Fruit fly (Drosophila melanogaster): ENCODE data around the gene Itpr.

Gene Itpr

dm6 chr3R:5470586-5471283 lies 46.2 kb upstream of the Itpr start, which contains the start of the genes mRpL44 and Snr1 (continued):
- TF ChIP-seq Ssrp (tag; optimal IDR thresholded peaks at IDR 0.05), result peak; percentile 14
- TF ChIP-seq ci (GFP tag; IDR thresholded peaks at IDR 0.05), result no peak
- no peak for TF ChIP-seq kah (GFP tag; optimal IDR thresholded peaks at IDR 0.05)
- no peak for TF ChIP-seq pnt (GFP tag; optimal IDR thresholded peaks at IDR 0.05)
- no peak for TF ChIP-seq Bdp1 (GFP tag; optimal IDR thresholded peaks at IDR 0.05)
- TF ChIP-seq Antp (GFP tag; optimal IDR thresholded peaks at IDR 0.05), result no peak
- no peak for TF ChIP-seq emc (GFP tag; optimal IDR thresholded peaks at IDR 0.05)
- TF ChIP-seq Oli (tag; optimal IDR thresholded peaks at IDR 0.05), result peak; percentile 28
- peak; percentile 24 for TF ChIP-seq lilli (GFP tag; optimal IDR thresholded peaks at IDR 0.05)
- TF ChIP-seq CG17829 (tag; optimal IDR thresholded peaks at IDR 0.05), result peak; percentile 54
- TF ChIP-seq CG33213 (GFP tag; optimal IDR thresholded peaks at IDR 0.05), result no peak
- TF ChIP-seq ac (GFP tag; optimal IDR thresholded peaks at IDR 0.05), result no peak
- TF ChIP-seq Tbp (GFP tag; optimal IDR thresholded peaks at IDR 0.05), result no peak
- TF ChIP-seq vnd (GFP tag; IDR thresholded peaks at IDR 0.05; ENCODE audit: partially characterized antibody), result no peak
- peak; percentile 73 for TF ChIP-seq Fer1 (GFP tag; optimal IDR thresholded peaks at IDR 0.05)
- TF ChIP-seq Sry-β (GFP tag; optimal IDR thresholded peaks at IDR 0.05), result peak; percentile 100
- peak; percentile 46; the same call in 1 of the 4 replicates for TF ChIP-seq Dll (GFP tag; IDR thresholded peaks at IDR 0.05; ENCODE audit: partially characterized antibody)
- TF ChIP-seq ap (GFP tag; IDR thresholded peaks at IDR 0.05), result no peak
- peak; percentile 50; the same call in 1 of the 3 replicates for TF ChIP-seq Dbx (GFP tag; IDR thresholded peaks at IDR 0.05)
- no peak for TF ChIP-seq wor (GFP tag; IDR thresholded peaks at IDR 0.05)
- TF ChIP-seq CG6272 (GFP tag; IDR thresholded peaks at IDR 0.05), result no peak
- TF ChIP-seq lov (optimal IDR thresholded peaks at IDR 0.05), result no peak
- TF ChIP-seq lov (GFP tag; IDR thresholded peaks at IDR 0.05), result no peak
- no peak; the same call in 1 of the 2 replicates for TF ChIP-seq lmd (GFP tag; IDR thresholded peaks at IDR 0.05)
- TF ChIP-seq CG8290 (GFP tag; optimal IDR thresholded peaks at IDR 0.05), result no peak
- no peak for TF ChIP-seq CG8290 (tag; optimal IDR thresholded peaks at IDR 0.05)
- no peak for TF ChIP-seq eyg (GFP tag; optimal IDR thresholded peaks at IDR 0.05)
- no peak for TF ChIP-seq dm (GFP tag; optimal IDR thresholded peaks at IDR 0.05)
- no peak for TF ChIP-seq CG17912 (GFP tag; optimal IDR thresholded peaks at IDR 0.05)
- TF ChIP-seq CG18764 (GFP tag; optimal IDR thresholded peaks at IDR 0.05), result no peak
- no peak for TF ChIP-seq crp (GFP tag; optimal IDR thresholded peaks at IDR 0.05)
- TF ChIP-seq CG17802 (tag; optimal IDR thresholded peaks at IDR 0.05), result no peak
- TF ChIP-seq Mes4 (GFP tag; optimal IDR thresholded peaks at IDR 0.05), result no peak
- TF ChIP-seq Kr (GFP tag; optimal IDR thresholded peaks at IDR 0.05), result no peak
- TF ChIP-seq CG42726 (GFP tag; IDR thresholded peaks at IDR 0.05; ENCODE audit: partially characterized antibody), result no peak; the same call in 1 of the 2 replicates
- peak; percentile 42 for TF ChIP-seq CG12104 (GFP tag; optimal IDR thresholded peaks at IDR 0.05)
- peak; percentile 44 for TF ChIP-seq CG18619 (GFP tag; optimal IDR thresholded peaks at IDR 0.05)
- TF ChIP-seq NC2β (GFP tag; optimal IDR thresholded peaks at IDR 0.05), result no peak
- no peak for TF ChIP-seq wek (GFP tag; optimal IDR thresholded peaks at IDR 0.05)
- TF ChIP-seq tup (GFP tag; optimal IDR thresholded peaks at IDR 0.05), result no peak
- TF ChIP-seq Dip3 (GFP tag; optimal IDR thresholded peaks at IDR 0.05), result no peak
- TF ChIP-seq CG8944 (GFP tag; optimal IDR thresholded peaks at IDR 0.05), result no peak
- no peak for TF ChIP-seq ham (GFP tag; IDR thresholded peaks at IDR 0.05)
- no peak for TF ChIP-seq Adf1 (GFP tag; IDR thresholded peaks at IDR 0.05)
- TF ChIP-seq unpg (GFP tag; optimal IDR thresholded peaks at IDR 0.05), result no peak
- no peak for TF ChIP-seq PHDP (tag; optimal IDR thresholded peaks at IDR 0.05)
- TF ChIP-seq CG6254 (GFP tag; optimal IDR thresholded peaks at IDR 0.05), result no peak
- no peak for TF ChIP-seq Sry-δ (GFP tag; optimal IDR thresholded peaks at IDR 0.05)
- peak in 1 of 2 experiments; percentile 57 for TF ChIP-seq insv (GFP tag; optimal IDR thresholded peaks at IDR 0.05)
- TF ChIP-seq fu2 (GFP tag; optimal IDR thresholded peaks at IDR 0.05), result no peak
- TF ChIP-seq CG43689 (GFP tag; IDR thresholded peaks at IDR 0.05), result no peak
